Worm (Caenorhabditis elegans): ENCODE data around the gene sre-2.
A peak's percentile ranks its signal among the peaks of the same experiment; 100 is the strongest.

sre-2 gene

ce11 chrII:8075324-8075810 lies 26.6 kb downstream of the sre-2 start, which contains the start of gene K02C4.2 (continued):
- no peak for TF ChIP-seq Y116A8C.19 (tag; optimal IDR thresholded peaks at IDR 0.05; ENCODE audit: borderline replicate concordance)
- TF ChIP-seq dsc-1 (tag; optimal IDR thresholded peaks at IDR 0.05) = peak; percentile 52
- peak in 2 of 3 experiments; percentile 26 to 60 for TF ChIP-seq ceh-82 (tag; optimal IDR thresholded peaks at IDR 0.05)
- TF ChIP-seq efl-3 (GFP tag; optimal IDR thresholded peaks at IDR 0.05) = no peak
- peak; percentile 71 for TF ChIP-seq nhr-76 (tag; optimal IDR thresholded peaks at IDR 0.05)
- no peak for TF ChIP-seq isw-1 (GFP tag; IDR thresholded peaks at IDR 0.05)
- TF ChIP-seq hlh-17 (GFP tag; optimal IDR thresholded peaks at IDR 0.05; ENCODE audit: borderline replicate concordance) = no peak
- TF ChIP-seq efl-1 (optimal IDR thresholded peaks at IDR 0.05) = peak; percentile 66
- peak; percentile 55 to 97 for TF ChIP-seq efl-1 (GFP tag; optimal IDR thresholded peaks at IDR 0.05 in 1 of 2)
- TF ChIP-seq egl-13 (tag; optimal IDR thresholded peaks at IDR 0.05) = no peak
- TF ChIP-seq zip-4 (GFP tag; optimal IDR thresholded peaks at IDR 0.05) = peak; percentile 60
- TF ChIP-seq ceh-88 (GFP tag; IDR thresholded peaks at IDR 0.05) = no peak
- peak in 1 of 2 experiments; percentile 88 for TF ChIP-seq mdl-1 (tag; optimal IDR thresholded peaks at IDR 0.05)
- no peak for TF ChIP-seq grh-1 (GFP tag; IDR thresholded peaks at IDR 0.05)
- peak; percentile 29 for TF ChIP-seq F16B12.6 (tag; optimal IDR thresholded peaks at IDR 0.05)
- no peak for TF ChIP-seq nhr-28 (tag; optimal IDR thresholded peaks at IDR 0.05)
- no peak for TF ChIP-seq ets-5 (GFP tag; IDR thresholded peaks at IDR 0.05)
- peak; percentile 83 for TF ChIP-seq nhr-71 (tag; optimal IDR thresholded peaks at IDR 0.05)
- peak; percentile 47 for TF ChIP-seq fkh-8 (tag; optimal IDR thresholded peaks at IDR 0.05)
- TF ChIP-seq swsn-7 (tag; optimal IDR thresholded peaks at IDR 0.05) = peak; percentile 72
- TF ChIP-seq lir-3 (tag; optimal IDR thresholded peaks at IDR 0.05; ENCODE audit: poor library complexity) = peak; percentile 41
- TF ChIP-seq pax-3 (tag; optimal IDR thresholded peaks at IDR 0.05) = no peak
- peak; percentile 83 for TF ChIP-seq nhr-90 (tag; optimal IDR thresholded peaks at IDR 0.05; ENCODE audit: poor library complexity)
- no peak for TF ChIP-seq fkh-10 (GFP tag; optimal IDR thresholded peaks at IDR 0.05)
- peak; percentile 56 for TF ChIP-seq xbp-1 (tag; optimal IDR thresholded peaks at IDR 0.05)
- peak; percentile 35; the same call in 1 of the 2 replicates for TF ChIP-seq mab-9 (GFP tag; IDR thresholded peaks at IDR 0.05)
- TF ChIP-seq nhr-20 (tag; optimal IDR thresholded peaks at IDR 0.05) = peak; percentile 83
- peak; percentile 18 for TF ChIP-seq lin-39 (tag; optimal IDR thresholded peaks at IDR 0.05)
- peak; percentile 75 for TF ChIP-seq nhr-47 (tag; optimal IDR thresholded peaks at IDR 0.05)
- TF ChIP-seq unc-86 (tag; optimal IDR thresholded peaks at IDR 0.05) = no peak
- TF ChIP-seq ztf-11 (tag; optimal IDR thresholded peaks at IDR 0.05) = peak in 1 of 2 experiments; percentile 7

ce11 chrII:8074058-8074457 lies 27.9 kb downstream of the sre-2 start:
- TF ChIP-seq efl-1 (optimal IDR thresholded peaks at IDR 0.05) (no peak), efl-1 (GFP tag; optimal IDR thresholded peaks at IDR 0.05 in 1 of 2) (peak in 1 of 2 experiments; percentile 60), elt-2 (tag; optimal IDR thresholded peaks at IDR 0.05) (peak; percentile 30), lir-3 (tag; optimal IDR thresholded peaks at IDR 0.05; ENCODE audit: poor library complexity) (no peak)

ce11 chrII:8073222-8073621 lies 28.7 kb downstream of the sre-2 start, which contains the start of gene gpcp-2:
Gene gpcp-2 (minus strand): TSS chrII:8073374.
- TF ChIP-seq elt-2 (tag; optimal IDR thresholded peaks at IDR 0.05) (peak; percentile 47), Y116A8C.19 (tag; optimal IDR thresholded peaks at IDR 0.05; ENCODE audit: borderline replicate concordance) (no peak)

ce11 chrII:8071801-8072544 lies 30.0 kb downstream of the sre-2 start:
- no peak for TF ChIP-seq alr-1 (tag; optimal IDR thresholded peaks at IDR 0.05; ENCODE audit: borderline replicate concordance)
- TF ChIP-seq mdl-1 (tag; optimal IDR thresholded peaks at IDR 0.05) = peak in 1 of 2 experiments; percentile 78
- TF ChIP-seq ets-5 (GFP tag; IDR thresholded peaks at IDR 0.05) = no peak
- TF ChIP-seq ceh-63 (GFP tag; optimal IDR thresholded peaks at IDR 0.05) = no peak
- peak; percentile 81 for TF ChIP-seq nhr-19 (GFP tag; conservative IDR thresholded peaks at IDR 0.05)
- TF ChIP-seq zag-1 (tag; optimal IDR thresholded peaks at IDR 0.05) = no peak
- TF ChIP-seq fkh-10 (GFP tag; optimal IDR thresholded peaks at IDR 0.05) = no peak
- no peak for TF ChIP-seq vab-15 (tag; optimal IDR thresholded peaks at IDR 0.05)
- TF ChIP-seq nhr-85 (tag) = peak; percentile 44
- TF ChIP-seq tbx-2 (tag; optimal IDR thresholded peaks at IDR 0.05) = peak; percentile 54
- peak; percentile 73 for TF ChIP-seq snu-23 (GFP tag; optimal IDR thresholded peaks at IDR 0.05)
- no peak for TF ChIP-seq lin-13 (GFP tag; optimal IDR thresholded peaks at IDR 0.05)
- TF ChIP-seq sox-4 (tag; optimal IDR thresholded peaks at IDR 0.05) = no peak
- TF ChIP-seq lin-39 (tag; optimal IDR thresholded peaks at IDR 0.05) = no peak
- TF ChIP-seq unc-130 (tag; optimal IDR thresholded peaks at IDR 0.05) = peak; percentile 23
- no peak for TF ChIP-seq unc-98 (GFP tag; IDR thresholded peaks at IDR 0.05)
- TF ChIP-seq hlh-4 (tag; optimal IDR thresholded peaks at IDR 0.05) = no peak
